Worm (Caenorhabditis elegans) whole organism, L1 larva: ENCODE measurements around the gene wrm-1.
A peak's percentile ranks its signal among the peaks of the same experiment; 100 is the strongest.

Source experiments
- C04F5.9 ChIP-seq: sonication (generic microtip); optimal IDR thresholded peaks from 2 replicates; lab custom pipeline; 2016; ENCODE audit warnings: missing genetic modification characterization, missing compliant biosample characterization
- F16B12.6 ChIP-seq: fragments of 150-350 bp; optimal IDR thresholded peaks from 2 replicates; lab custom pipeline; 2014; ENCODE audit warnings: missing biosample characterization, missing genetic modification characterization
- alr-1 ChIP-seq: fragments of 200-800 bp; sonication (Bioruptor generic); optimal IDR thresholded peaks from 2 replicates; lab custom pipeline; 2018; ENCODE audit warnings: borderline replicate concordance, mild to moderate bottlenecking, missing genetic modification characterization, missing compliant biosample characterization
- aly-2 ChIP-seq: fragments of 150-350 bp; optimal IDR thresholded peaks from 2 replicates; lab custom pipeline; 2014; ENCODE audit warnings: missing biosample characterization, missing genetic modification characterization
- ama-1 ChIP-seq: fragments of 150-350 bp; optimal IDR thresholded peaks from 2 replicates; lab custom pipeline; 2014
- blmp-1 ChIP-seq: fragments of 150-350 bp; optimal IDR thresholded peaks from 2 replicates; lab custom pipeline; 2014; ENCODE audit warnings: missing biosample characterization, missing genetic modification characterization
- ceh-63 ChIP-seq: fragments of 200-800 bp; sonication (Bioruptor generic); optimal IDR thresholded peaks from 2 replicates; lab custom pipeline; 2018; ENCODE audit warnings: mild to moderate bottlenecking, missing genetic modification characterization, missing compliant biosample characterization
- ceh-8 ChIP-seq: fragments of 200-800 bp; sonication (Bioruptor generic); optimal IDR thresholded peaks from 2 replicates; lab custom pipeline; 2018; ENCODE audit warnings: mild to moderate bottlenecking, missing genetic modification characterization, moderate library complexity, missing compliant biosample characterization
- ceh-88 ChIP-seq: fragments of 200-800 bp; sonication (Bioruptor generic); IDR thresholded peaks from 2 replicates; pipeline ENCODE4 v1.3.6; 2022; ENCODE audit warnings: missing genetic modification characterization, missing compliant biosample characterization
- ceh-90 ChIP-seq: sonication (generic microtip); optimal IDR thresholded peaks from 2 replicates; lab custom pipeline; 2016; ENCODE audit warnings: missing genetic modification characterization, missing compliant biosample characterization
- ces-1 ChIP-seq: fragments of 150-350 bp; optimal IDR thresholded peaks from 2 replicates; lab custom pipeline; 2014; ENCODE audit warnings: missing biosample characterization, missing genetic modification reagents, missing genetic modification characterization
- dpl-1 ChIP-seq, 3 experiments: fragments of 150-350 bp in 2 of 3; sonication (generic microtip) in 1 of 3; optimal IDR thresholded peaks; 2 replicates each; lab custom pipeline; 2014 to 2017; ENCODE audit warnings: missing biosample characterization in 3 of 3, missing genetic modification characterization in 3 of 3, missing genetic modification reagents in 3 of 3
- efl-1 ChIP-seq, 4 experiments: fragments of 150-350 bp; optimal IDR thresholded peaks in 3 of 4; peaks in 1 of 4; 1 replicate in 1 of 4; 2 replicates in 3 of 4; lab custom pipeline; 2014; ENCODE audit warnings: missing biosample characterization in 2 of 4, missing genetic modification characterization in 2 of 4, missing genetic modification reagents in 2 of 4
- efl-3 ChIP-seq: fragments of 200-800 bp; sonication (Bioruptor generic); optimal IDR thresholded peaks from 2 replicates; lab custom pipeline; 2018; ENCODE audit warnings: mild to moderate bottlenecking, missing genetic modification characterization, missing compliant biosample characterization
- ets-5 ChIP-seq: fragments of 200-800 bp; sonication (Bioruptor generic); IDR thresholded peaks from 2 replicates; pipeline ENCODE4 v1.3.6; 2022; ENCODE audit warnings: missing genetic modification characterization, missing compliant biosample characterization
- fkh-4 ChIP-seq: sonication (generic microtip); optimal IDR thresholded peaks from 2 replicates; lab custom pipeline; 2016; ENCODE audit warnings: missing compliant biosample characterization, missing genetic modification characterization, borderline replicate concordance
- fkh-8 ChIP-seq: sonication (generic microtip); optimal IDR thresholded peaks from 2 replicates; lab custom pipeline; 2016; ENCODE audit warnings: mild to moderate bottlenecking, missing genetic modification characterization, missing compliant biosample characterization
- grh-1 ChIP-seq: fragments of 200-800 bp; sonication (Bioruptor generic); IDR thresholded peaks from 2 replicates; pipeline ENCODE4 v1.3.6; 2022; ENCODE audit warnings: missing genetic modification reagents, missing genetic modification characterization, missing compliant biosample characterization
- hlh-4 ChIP-seq: sonication (generic microtip); optimal IDR thresholded peaks from 2 replicates; lab custom pipeline; 2016; ENCODE audit warnings: mild to moderate bottlenecking, missing genetic modification characterization, missing compliant biosample characterization
- hpl-2 ChIP-seq: fragments of 150-350 bp; optimal IDR thresholded peaks from 2 replicates; lab custom pipeline; 2014; ENCODE audit warnings: missing biosample characterization, missing genetic modification reagents, missing genetic modification characterization
- irx-1 ChIP-seq: sonication (generic microtip); optimal IDR thresholded peaks from 2 replicates; lab custom pipeline; 2016; ENCODE audit warnings: missing genetic modification characterization, missing compliant biosample characterization
- isw-1 ChIP-seq: fragments of 200-800 bp; sonication (Bioruptor generic); IDR thresholded peaks from 2 replicates; pipeline ENCODE4 v1.3.6; 2022; ENCODE audit warnings: missing genetic modification characterization, missing compliant biosample characterization
- lin-15B ChIP-seq: fragments of 150-350 bp; sonication (generic microtip); optimal IDR thresholded peaks from 3 replicates; lab custom pipeline; 2014; ENCODE audit warnings: missing biosample characterization, missing genetic modification characterization
- lin-39 ChIP-seq: fragments of 150-350 bp; optimal IDR thresholded peaks from 2 replicates; lab custom pipeline; 2014; ENCODE audit warnings: missing biosample characterization, missing genetic modification reagents, missing genetic modification characterization
- lir-3 ChIP-seq: sonication (generic microtip); optimal IDR thresholded peaks from 2 replicates; lab custom pipeline; 2016; ENCODE audit warnings: mild to moderate bottlenecking, missing genetic modification characterization, moderate library complexity, missing compliant biosample characterization; ENCODE audit not compliant: poor library complexity
- mdl-1 ChIP-seq, 2 experiments: fragments of 150-350 bp; optimal IDR thresholded peaks; 2 replicates each; lab custom pipeline; 2014 to 2017; ENCODE audit warnings: missing biosample characterization in 2 of 2, missing genetic modification characterization in 2 of 2, inconsistent platforms in 1 of 2
- mef-2 ChIP-seq: fragments of 150-350 bp; optimal IDR thresholded peaks from 2 replicates; lab custom pipeline; 2014; ENCODE audit warnings: missing biosample characterization, missing genetic modification characterization
- mep-1 ChIP-seq: fragments of 150-350 bp; optimal IDR thresholded peaks from 2 replicates; lab custom pipeline; 2014; ENCODE audit warnings: missing biosample characterization, missing genetic modification characterization
- nhr-12 ChIP-seq: sonication (generic microtip); optimal IDR thresholded peaks from 2 replicates; lab custom pipeline; 2017; ENCODE audit warnings: missing biosample characterization, missing genetic modification characterization
- nhr-19 ChIP-seq: fragments of 200-800 bp; sonication (Bioruptor generic); conservative IDR thresholded peaks from 2 replicates; pipeline ENCODE4 v1.3.6; 2022; ENCODE audit warnings: missing genetic modification characterization, missing compliant biosample characterization
- nhr-20 ChIP-seq: sonication (generic microtip); optimal IDR thresholded peaks from 2 replicates; lab custom pipeline; 2016; ENCODE audit warnings: mild to moderate bottlenecking, missing genetic modification characterization, missing compliant biosample characterization
- nhr-237 ChIP-seq: fragments of 150-350 bp; optimal IDR thresholded peaks from 2 replicates; lab custom pipeline; 2014; ENCODE audit warnings: missing biosample characterization, missing genetic modification characterization
- nhr-28 ChIP-seq: fragments of 150-350 bp; optimal IDR thresholded peaks from 2 replicates; lab custom pipeline; 2014; ENCODE audit warnings: missing biosample characterization, missing genetic modification characterization
- nhr-47 ChIP-seq: sonication (generic microtip); optimal IDR thresholded peaks from 2 replicates; lab custom pipeline; 2016; ENCODE audit warnings: mild to moderate bottlenecking, missing genetic modification characterization, moderate library complexity, missing compliant biosample characterization
- nhr-71 ChIP-seq: sonication (generic microtip); optimal IDR thresholded peaks from 2 replicates; lab custom pipeline; 2016; ENCODE audit warnings: mild to moderate bottlenecking, missing genetic modification characterization, moderate library complexity, missing compliant biosample characterization
- nhr-76 ChIP-seq: sonication (generic microtip); optimal IDR thresholded peaks from 2 replicates; lab custom pipeline; 2017; ENCODE audit warnings: missing biosample characterization, missing genetic modification characterization
- nhr-77 ChIP-seq: fragments of 150-350 bp; optimal IDR thresholded peaks from 2 replicates; lab custom pipeline; 2014; ENCODE audit warnings: missing biosample characterization, missing genetic modification characterization
- nhr-90 ChIP-seq: sonication (generic microtip); optimal IDR thresholded peaks from 2 replicates; lab custom pipeline; 2016; ENCODE audit warnings: mild to moderate bottlenecking, missing genetic modification characterization, missing compliant biosample characterization; ENCODE audit not compliant: poor library complexity
- pag-3 ChIP-seq: sonication (generic microtip); optimal IDR thresholded peaks from 2 replicates; lab custom pipeline; 2017; ENCODE audit warnings: missing genetic modification characterization, mild to moderate bottlenecking, missing compliant biosample characterization, antibody characterized with exemption, borderline replicate concordance; ENCODE audit not compliant: insufficient read depth
- pax-3 ChIP-seq: fragments of 200-800 bp; sonication (Bioruptor generic); optimal IDR thresholded peaks from 2 replicates; lab custom pipeline; 2018; ENCODE audit warnings: mild to moderate bottlenecking, missing genetic modification characterization, moderate library complexity, missing compliant biosample characterization
- rnt-1 ChIP-seq: sonication (generic microtip); optimal IDR thresholded peaks from 2 replicates; lab custom pipeline; 2016; ENCODE audit warnings: mild to moderate bottlenecking, missing genetic modification characterization, moderate library complexity, missing compliant biosample characterization
- skn-1 ChIP-seq: fragments of 150-350 bp; optimal IDR thresholded peaks from 2 replicates; lab custom pipeline; 2014; ENCODE audit warnings: missing biosample characterization, missing genetic modification characterization
- snpc-4 ChIP-seq: fragments of 150-350 bp; optimal IDR thresholded peaks from 2 replicates; lab custom pipeline; 2014; ENCODE audit warnings: missing biosample characterization, missing genetic modification characterization
- snu-23 ChIP-seq: sonication (generic microtip); optimal IDR thresholded peaks from 2 replicates; lab custom pipeline; 2016; ENCODE audit warnings: missing genetic modification characterization, missing compliant biosample characterization
- sox-4 ChIP-seq: sonication (generic microtip); optimal IDR thresholded peaks from 2 replicates; lab custom pipeline; 2016; ENCODE audit warnings: missing genetic modification characterization, missing compliant biosample characterization
- sptf-1 ChIP-seq: fragments of 150-350 bp; optimal IDR thresholded peaks from 2 replicates; lab custom pipeline; 2014; ENCODE audit warnings: missing biosample characterization, missing genetic modification characterization
- sup-37 ChIP-seq: fragments of 200-800 bp; sonication (Bioruptor generic); optimal IDR thresholded peaks from 2 replicates; lab custom pipeline; 2018; ENCODE audit warnings: mild to moderate bottlenecking, missing genetic modification characterization, missing compliant biosample characterization
- tlp-1 ChIP-seq: fragments of 150-350 bp; optimal IDR thresholded peaks from 2 replicates; lab custom pipeline; 2014; ENCODE audit warnings: missing biosample characterization, missing genetic modification characterization
- unc-130 ChIP-seq: fragments of 150-350 bp; optimal IDR thresholded peaks from 2 replicates; lab custom pipeline; 2017; ENCODE audit warnings: missing biosample characterization, missing genetic modification characterization, inconsistent platforms
- unc-30 ChIP-seq: sonication (generic microtip); optimal IDR thresholded peaks from 2 replicates; lab custom pipeline; 2017; ENCODE audit warnings: missing biosample characterization, missing genetic modification characterization
- unc-62 ChIP-seq: fragments of 150-350 bp; optimal IDR thresholded peaks from 2 replicates; lab custom pipeline; 2014; ENCODE audit warnings: missing biosample characterization, missing genetic modification reagents, missing genetic modification characterization
- xbp-1 ChIP-seq: sonication (generic microtip); optimal IDR thresholded peaks from 2 replicates; lab custom pipeline; 2016; ENCODE audit warnings: missing genetic modification characterization, missing compliant biosample characterization
- ztf-11 ChIP-seq, 2 experiments: sonication (generic microtip); optimal IDR thresholded peaks; 2 replicates each; lab custom pipeline; 2016 to 2017; ENCODE audit warnings: missing genetic modification characterization in 2 of 2, missing biosample characterization in 1 of 2, missing compliant biosample characterization in 1 of 2
- ztf-4 ChIP-seq: fragments of 150-350 bp; optimal IDR thresholded peaks from 2 replicates; lab custom pipeline; 2014; ENCODE audit warnings: missing biosample characterization, missing genetic modification characterization

wrm-1 gene

DNA sequence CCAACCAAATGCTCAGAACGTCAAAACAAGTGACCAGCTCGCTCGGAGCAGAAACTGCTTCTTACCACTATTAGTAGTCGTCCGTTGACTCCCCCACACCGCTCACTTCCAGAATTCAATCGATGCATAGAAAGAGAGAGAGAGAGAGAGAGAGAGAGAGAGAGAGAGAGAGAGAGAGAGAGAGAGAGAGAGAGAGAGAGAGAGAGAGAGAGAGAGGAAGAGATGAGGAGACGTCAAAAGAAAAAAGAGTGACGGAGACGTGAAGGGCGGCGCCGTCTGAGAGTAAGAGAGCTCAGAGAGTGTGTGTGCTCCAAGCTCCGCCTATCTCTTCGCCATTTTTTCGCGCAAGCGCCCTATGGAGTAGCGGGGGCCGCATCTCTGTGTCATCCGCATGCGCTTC is 32.6 kb downstream of the wrm-1 start, which contains the start of gene ida-1 (continued):
- TF ChIP-seq unc-130 (tag; lab: Kevin White, UChicago) (no peak), unc-30 (tag; lab: Kevin White, UChicago) (no peak), ceh-88 (GFP tag; lab: Robert Waterston, UW) (no peak), nhr-76 (tag; lab: Kevin White, UChicago) (no peak), lin-39 (no peak), hlh-4 (tag; lab: Kevin White, UChicago) (no peak), fkh-4 (tag; lab: Kevin White, UChicago) (no peak), nhr-71 (tag; lab: Kevin White, UChicago) (peak; percentile 11), nhr-19 (GFP tag; lab: Robert Waterston, UW) (peak; percentile 39), efl-1 (optimal IDR thresholded peaks at IDR 0.05; lab: Kevin White, UChicago) (peak; percentile 47 to 71), efl-1 (GFP tag; optimal IDR thresholded peaks at IDR 0.05 in 1 of 2; lab: Kevin White, UChicago) (peak in 1 of 2 experiments; percentile 1), unc-62 (no peak), nhr-90 (no peak), nhr-77 (tag; lab: Kevin White, UChicago) (no peak), ceh-63 (GFP tag; lab: Kevin White, UChicago) (peak; percentile 44), sup-37 (no peak), nhr-47 (tag; lab: Kevin White, UChicago) (no peak), rnt-1 (tag; lab: Kevin White, UChicago) (no peak), alr-1 (no peak), snpc-4 (tag; lab: Kevin White, UChicago) (no peak), nhr-12 (no peak), F16B12.6 (tag; lab: Kevin White, UChicago) (no peak), ama-1 (lab: Kevin White, UChicago) (no peak), xbp-1 (no peak), aly-2 (tag; lab: Kevin White, UChicago) (no peak), ets-5 (GFP tag; lab: Robert Waterston, UW) (no peak), nhr-28 (tag; lab: Kevin White, UChicago) (no peak), ceh-8 (GFP tag; lab: Kevin White, UChicago) (peak; percentile 60), tlp-1 (tag; lab: Kevin White, UChicago) (no peak), irx-1 (tag; lab: Kevin White, UChicago) (no peak), snu-23 (no peak), sptf-1 (tag; lab: Kevin White, UChicago) (no peak), mef-2 (no peak), fkh-8 (tag; lab: Kevin White, UChicago) (peak; percentile 90), isw-1 (peak; percentile 45), ztf-11 (tag; optimal IDR thresholded peaks at IDR 0.05; lab: Kevin White, UChicago) (no peak), efl-3 (GFP tag; lab: Kevin White, UChicago) (no peak), sox-4 (tag; lab: Kevin White, UChicago) (no peak), blmp-1 (tag; lab: Kevin White, UChicago) (no peak), lir-3 (tag; lab: Kevin White, UChicago) (no peak), nhr-237 (no peak), mdl-1 (tag; optimal IDR thresholded peaks at IDR 0.05; lab: Kevin White, UChicago) (no peak), ceh-90 (tag; lab: Kevin White, UChicago) (no peak), pax-3 (tag; lab: Kevin White, UChicago) (peak; percentile 75), hpl-2 (GFP tag; lab: Kevin White, UChicago) (no peak), ztf-4 (no peak), mep-1 (peak; percentile 28), dpl-1 (GFP tag; optimal IDR thresholded peaks at IDR 0.05; lab: Kevin White, UChicago) (peak in 1 of 3 experiments; percentile 4), lin-15B (tag; lab: Kevin White, UChicago) (no peak), nhr-20 (tag; lab: Kevin White, UChicago) (no peak), C04F5.9 (tag; lab: Kevin White, UChicago) (no peak), pag-3 (tag; lab: Kevin White, UChicago) (no peak), grh-1 (GFP tag; lab: Robert Waterston, UW) (no peak), ces-1 (GFP tag; lab: Kevin White, UChicago) (no peak), skn-1 (no peak)
